Worm (Caenorhabditis elegans) whole organism, young adult: ENCODE data around the gene AC7.3.

Experiments
- F39B2.1 ChIP-seq: fragments of 200-800 bp; sonication (Bioruptor generic); IDR thresholded peaks from 2 replicates; pipeline ENCODE4 v1.3.6; 2022; ENCODE audit warnings: missing genetic modification reagents, missing genetic modification characterization, missing compliant biosample characterization
- F49E8.2 ChIP-seq: sonication (generic microtip); optimal IDR thresholded peaks from 3 replicates; lab custom pipeline; 2017; ENCODE audit warnings: missing genetic modification characterization, mild to moderate bottlenecking, missing compliant biosample characterization, antibody characterized with exemption, moderate library complexity; ENCODE audit not compliant: insufficient read depth
- attf-6 ChIP-seq: fragments of 200-800 bp; sonication (Bioruptor generic); IDR thresholded peaks from 2 replicates; pipeline ENCODE4 v1.3.6; 2022; ENCODE audit warnings: missing genetic modification reagents, missing genetic modification characterization, missing compliant biosample characterization
- him-1 ChIP-seq: sonication (generic microtip); optimal IDR thresholded peaks from 2 replicates; lab custom pipeline; 2016; ENCODE audit warnings: missing genotype, missing genetic modification reagents, missing genetic modification characterization, missing compliant biosample characterization
- lin-26 ChIP-seq: fragments of 200-800 bp; sonication (Bioruptor generic); IDR thresholded peaks from 2 replicates; pipeline ENCODE4 v1.3.6; 2022; ENCODE audit warnings: missing genetic modification reagents, missing genetic modification characterization, missing compliant biosample characterization
- sdz-38 ChIP-seq: sonication (generic microtip); optimal IDR thresholded peaks from 2 replicates; lab custom pipeline; 2016; ENCODE audit warnings: missing genotype, missing genetic modification characterization, missing compliant biosample characterization
- unc-62 ChIP-seq: fragments of 150-350 bp; optimal IDR thresholded peaks from 2 replicates; lab custom pipeline; 2014; ENCODE audit warnings: missing biosample characterization, missing genetic modification reagents, missing genetic modification characterization

ce11 chrIV:5090993-5091793, 20.4 kb upstream of the AC7.3 start, which contains the start of the genes snpn-1 and C02B10.4:
- TF ChIP-seq F49E8.2 (tag; lab: Kevin White, UChicago) (no peak), sdz-38 (tag; lab: Kevin White, UChicago) (no peak), unc-62 (GFP tag; lab: Kevin White, UChicago) (no peak), him-1 (tag; lab: Kevin White, UChicago) (no peak), lin-26 (GFP tag; lab: Robert Waterston, UW) (no peak), F39B2.1 (no peak), attf-6 (GFP tag; lab: Robert Waterston, UW) (no peak)
